Worm (Caenorhabditis elegans) whole organism, young adult: ENCODE data around the gene immt-1.

ENCODE experiments used
- B0019.2 ChIP-seq: fragments of 200-800 bp; sonication (Bioruptor generic); conservative IDR thresholded peaks from 2 replicates; pipeline ENCODE4 v1.3.6; 2022; ENCODE audit warnings: missing genetic modification reagents, missing genetic modification characterization, missing compliant biosample characterization
- C17E4.6 ChIP-seq: fragments of 200-800 bp; sonication (Bioruptor generic); IDR thresholded peaks from 2 replicates; pipeline ENCODE4 v1.3.6; 2022; ENCODE audit warnings: missing genetic modification reagents, missing genetic modification characterization, missing compliant biosample characterization
- F10E7.11 ChIP-seq: sonication (generic microtip); optimal IDR thresholded peaks from 2 replicates; lab custom pipeline; 2017; ENCODE audit warnings: mild to moderate bottlenecking, missing genetic modification characterization, moderate library complexity, missing compliant biosample characterization
- F22D6.2 ChIP-seq: sonication (generic microtip); optimal IDR thresholded peaks from 2 replicates; lab custom pipeline; 2016; ENCODE audit warnings: mild to moderate bottlenecking, missing genetic modification characterization, missing compliant biosample characterization
- K12H6.12 ChIP-seq: fragments of 200-800 bp; sonication (Bioruptor generic); optimal IDR thresholded peaks from 2 replicates; lab custom pipeline; 2018; ENCODE audit warnings: mild to moderate bottlenecking, missing genetic modification characterization, missing compliant biosample characterization
- T07F8.4 ChIP-seq: sonication (generic microtip); optimal IDR thresholded peaks from 2 replicates; lab custom pipeline; 2016; ENCODE audit warnings: mild to moderate bottlenecking, missing genetic modification characterization, moderate library complexity, missing compliant biosample characterization
- T26A5.8 ChIP-seq: sonication (generic microtip); optimal IDR thresholded peaks from 2 replicates; lab custom pipeline; 2016; ENCODE audit warnings: missing genetic modification characterization, missing compliant biosample characterization
- Y56A3A.18 ChIP-seq: fragments of 200-800 bp; sonication (Bioruptor generic); IDR thresholded peaks from 2 replicates; pipeline ENCODE4 v1.3.6; 2022; ENCODE audit warnings: missing genetic modification reagents, missing genetic modification characterization, missing compliant biosample characterization
- Y79H2A.3 ChIP-seq: fragments of 200-800 bp; sonication (Bioruptor generic); conservative IDR thresholded peaks from 2 replicates; pipeline ENCODE4 v1.3.6; 2022; ENCODE audit warnings: missing genetic modification reagents, missing genetic modification characterization, missing compliant biosample characterization
- Y95B8A.8 ChIP-seq: fragments of 200-800 bp; sonication (Bioruptor generic); IDR thresholded peaks from 2 replicates; pipeline ENCODE4 v1.3.6; 2022; ENCODE audit warnings: missing genetic modification reagents, missing genetic modification characterization, missing compliant biosample characterization
- ZK185.1 ChIP-seq: sonication (generic microtip); optimal IDR thresholded peaks from 2 replicates; lab custom pipeline; 2016; ENCODE audit warnings: mild to moderate bottlenecking, missing genetic modification characterization, missing compliant biosample characterization; ENCODE audit not compliant: poor library complexity, severe bottlenecking
- ama-1 ChIP-seq, 3 experiments: fragments of 150-350 bp in 1 of 3; sonication (generic microtip) in 2 of 3; optimal IDR thresholded peaks; 2 replicates each; lab custom pipeline; 2014 to 2018; ENCODE audit warnings: missing biosample characterization in 2 of 3, missing genetic modification characterization in 2 of 3, missing genetic modification reagents in 2 of 3
- attf-5 ChIP-seq: fragments of 200-800 bp; sonication (Bioruptor generic); optimal IDR thresholded peaks from 2 replicates; lab custom pipeline; 2018; ENCODE audit warnings: mild to moderate bottlenecking, missing genetic modification characterization, missing compliant biosample characterization
- ccch-3 ChIP-seq: fragments of 200-800 bp; sonication (Bioruptor generic); optimal IDR thresholded peaks from 2 replicates; lab custom pipeline; 2018; ENCODE audit warnings: mild to moderate bottlenecking, missing genetic modification characterization, missing compliant biosample characterization
- cebp-1 ChIP-seq, 2 experiments: fragments of 200-800 bp in 1 of 2; sonication (Bioruptor generic) in 1 of 2; sonication (generic microtip) in 1 of 2; IDR thresholded peaks in 1 of 2; optimal IDR thresholded peaks in 1 of 2; 2 replicates each; pipeline versions ENCODE4 v1.3.6 to Lab custom; 2017 to 2022; ENCODE audit warnings: missing compliant biosample characterization in 2 of 2, missing genetic modification characterization in 2 of 2, mild to moderate bottlenecking in 1 of 2, missing genetic modification reagents in 1 of 2, moderate library complexity in 1 of 2
- ceh-27 ChIP-seq: fragments of 200-800 bp; sonication (Bioruptor generic); optimal IDR thresholded peaks from 2 replicates; lab custom pipeline; 2018; ENCODE audit warnings: mild to moderate bottlenecking, missing genetic modification characterization, moderate library complexity, missing compliant biosample characterization
- ceh-58 ChIP-seq: fragments of 200-800 bp; sonication (Bioruptor generic); IDR thresholded peaks from 2 replicates; pipeline ENCODE4 v1.3.6; 2022; ENCODE audit warnings: missing genetic modification characterization, missing compliant biosample characterization
- die-1 ChIP-seq: sonication (generic microtip); optimal IDR thresholded peaks from 2 replicates; lab custom pipeline; 2016; ENCODE audit warnings: missing genotype, mild to moderate bottlenecking, missing genetic modification characterization, missing compliant biosample characterization
- dox-1 ChIP-seq: fragments of 200-800 bp; sonication (Bioruptor generic); IDR thresholded peaks from 2 replicates; pipeline ENCODE4 v1.3.6; 2022; ENCODE audit warnings: missing genetic modification reagents, missing genetic modification characterization, missing compliant biosample characterization
- dpl-1 ChIP-seq: fragments of 150-350 bp; optimal IDR thresholded peaks from 2 replicates; lab custom pipeline; 2014; ENCODE audit warnings: missing biosample characterization, missing genetic modification reagents, missing genetic modification characterization
- egl-18 ChIP-seq: fragments of 200-800 bp; sonication (Bioruptor generic); IDR thresholded peaks from 2 replicates; pipeline ENCODE4 v1.3.6; 2022; ENCODE audit warnings: missing genetic modification reagents, missing genetic modification characterization, missing compliant biosample characterization
- egrh-3 ChIP-seq: fragments of 200-800 bp; sonication (Bioruptor generic); IDR thresholded peaks from 2 replicates; pipeline ENCODE4 v1.3.6; 2022; ENCODE audit warnings: missing genetic modification reagents, missing genetic modification characterization, missing compliant biosample characterization
- ets-4 ChIP-seq: fragments of 200-800 bp; sonication (Bioruptor generic); optimal IDR thresholded peaks from 2 replicates; lab custom pipeline; 2018; ENCODE audit warnings: mild to moderate bottlenecking, missing genetic modification characterization, missing compliant biosample characterization
- gei-17 ChIP-seq: fragments of 200-800 bp; sonication (Bioruptor generic); optimal IDR thresholded peaks from 2 replicates; lab custom pipeline; 2018; ENCODE audit warnings: mild to moderate bottlenecking, missing genetic modification characterization, missing compliant biosample characterization
- hmg-1.2 ChIP-seq: fragments of 200-800 bp; sonication (Bioruptor generic); IDR thresholded peaks from 2 replicates; pipeline ENCODE4 v1.3.6; 2022; ENCODE audit warnings: missing genetic modification reagents, missing genetic modification characterization, missing compliant biosample characterization
- hmg-20 ChIP-seq: fragments of 200-800 bp; sonication (Bioruptor generic); IDR thresholded peaks from 2 replicates; pipeline ENCODE4 v1.3.6; 2022; ENCODE audit warnings: missing genetic modification reagents, missing genetic modification characterization, missing compliant biosample characterization
- hrde-1 ChIP-seq: sonication (generic microtip); optimal IDR thresholded peaks from 2 replicates; lab custom pipeline; 2016; ENCODE audit warnings: missing genetic modification characterization, mild to moderate bottlenecking, missing compliant biosample characterization, moderate library complexity, missing genotype, missing genetic modification reagents, borderline replicate concordance
- let-607 ChIP-seq, 2 experiments: fragments of 200-800 bp in 1 of 2; sonication (Bioruptor generic) in 1 of 2; sonication (generic microtip) in 1 of 2; optimal IDR thresholded peaks; 2 replicates each; lab custom pipeline; 2016 to 2018; ENCODE audit warnings: mild to moderate bottlenecking in 2 of 2, missing compliant biosample characterization in 2 of 2, missing genetic modification characterization in 2 of 2, moderate library complexity in 2 of 2, missing genotype in 1 of 2
- lin-26 ChIP-seq: fragments of 200-800 bp; sonication (Bioruptor generic); IDR thresholded peaks from 2 replicates; pipeline ENCODE4 v1.3.6; 2022; ENCODE audit warnings: missing genetic modification reagents, missing genetic modification characterization, missing compliant biosample characterization
- lin-40 ChIP-seq: sonication (generic microtip); optimal IDR thresholded peaks from 2 replicates; lab custom pipeline; 2016; ENCODE audit warnings: missing genetic modification characterization, mild to moderate bottlenecking, missing compliant biosample characterization, missing genotype, missing genetic modification reagents
- lin-54 ChIP-seq: fragments of 200-800 bp; sonication (Bioruptor generic); optimal IDR thresholded peaks from 2 replicates; lab custom pipeline; 2018; ENCODE audit warnings: mild to moderate bottlenecking, missing genetic modification characterization, missing compliant biosample characterization
- lsy-27 ChIP-seq: sonication (generic microtip); optimal IDR thresholded peaks from 2 replicates; lab custom pipeline; 2017; ENCODE audit warnings: missing genetic modification characterization, mild to moderate bottlenecking, missing compliant biosample characterization, antibody characterized with exemption, missing genotype, borderline replicate concordance; ENCODE audit not compliant: insufficient read depth
- madf-10 ChIP-seq: sonication (generic microtip); optimal IDR thresholded peaks from 2 replicates; lab custom pipeline; 2016; ENCODE audit warnings: mild to moderate bottlenecking, missing genetic modification characterization, missing compliant biosample characterization
- mel-28 ChIP-seq: sonication (generic microtip); optimal IDR thresholded peaks from 2 replicates; lab custom pipeline; 2016; ENCODE audit warnings: borderline replicate concordance, mild to moderate bottlenecking, missing genetic modification characterization, missing compliant biosample characterization
- nfyb-1 ChIP-seq: fragments of 200-800 bp; sonication (Bioruptor generic); IDR thresholded peaks from 2 replicates; pipeline ENCODE4 v1.3.6; 2022; ENCODE audit warnings: missing genetic modification reagents, missing genetic modification characterization, missing compliant biosample characterization
- nhr-120 ChIP-seq: fragments of 200-800 bp; sonication (Bioruptor generic); IDR thresholded peaks from 2 replicates; pipeline ENCODE4 v1.3.6; 2022; ENCODE audit warnings: missing genetic modification characterization, missing compliant biosample characterization
- nhr-179 ChIP-seq: sonication (generic microtip); optimal IDR thresholded peaks from 2 replicates; lab custom pipeline; 2016; ENCODE audit warnings: mild to moderate bottlenecking, missing genetic modification characterization, missing compliant biosample characterization
- nhr-80 ChIP-seq: sonication (generic microtip); optimal IDR thresholded peaks from 2 replicates; lab custom pipeline; 2016; ENCODE audit warnings: missing genetic modification characterization, missing compliant biosample characterization
- pbrm-1 ChIP-seq: fragments of 200-800 bp; sonication (Bioruptor generic); IDR thresholded peaks from 2 replicates; pipeline ENCODE4 v1.3.6; 2022; ENCODE audit warnings: missing genetic modification reagents, missing genetic modification characterization, missing compliant biosample characterization
- rcor-1 ChIP-seq: fragments of 200-800 bp; sonication (Bioruptor generic); IDR thresholded peaks from 2 replicates; pipeline ENCODE4 v1.3.6; 2022; ENCODE audit warnings: missing genetic modification reagents, missing genetic modification characterization, missing compliant biosample characterization
- snpc-1.1 ChIP-seq: sonication (generic microtip); optimal IDR thresholded peaks from 2 replicates; lab custom pipeline; 2017; ENCODE audit warnings: missing genetic modification characterization, mild to moderate bottlenecking, missing compliant biosample characterization, antibody characterized with exemption, moderate library complexity, missing genotype, missing genetic modification reagents; ENCODE audit not compliant: insufficient read depth
- snpc-4 ChIP-seq, 5 experiments: fragments of 150-350 bp in 1 of 5; sonication (generic microtip) in 4 of 5; optimal IDR thresholded peaks; 2 replicates each; lab custom pipeline; 2014 to 2018; ENCODE audit warnings: missing genetic modification characterization in 5 of 5, missing biosample characterization in 3 of 5, antibody characterized with exemption in 2 of 5, mild to moderate bottlenecking in 2 of 5, missing compliant biosample characterization in 2 of 5, missing genotype in 2 of 5, moderate library complexity in 2 of 5, missing genetic modification reagents in 1 of 5
- tbp1 ChIP-seq: fragments of 200-800 bp; sonication (Bioruptor generic); optimal IDR thresholded peaks from 2 replicates; lab custom pipeline; 2018; ENCODE audit warnings: mild to moderate bottlenecking, missing genetic modification characterization, missing compliant biosample characterization
- zim-3 ChIP-seq: sonication (generic microtip); optimal IDR thresholded peaks from 2 replicates; lab custom pipeline; 2017; ENCODE audit warnings: mild to moderate bottlenecking, missing genetic modification characterization, moderate library complexity, missing compliant biosample characterization
- ztf-18 ChIP-seq: sonication (generic microtip); optimal IDR thresholded peaks from 2 replicates; lab custom pipeline; 2016; ENCODE audit warnings: missing genotype, mild to moderate bottlenecking, missing genetic modification characterization, missing compliant biosample characterization
- ztf-28 ChIP-seq: fragments of 200-800 bp; sonication (Bioruptor generic); IDR thresholded peaks from 2 replicates; pipeline ENCODE4 v1.3.6; 2022; ENCODE audit warnings: missing genetic modification reagents, missing genetic modification characterization, missing compliant biosample characterization
- ztf-3 ChIP-seq: fragments of 200-800 bp; sonication (Bioruptor generic); optimal IDR thresholded peaks from 2 replicates; lab custom pipeline; 2018; ENCODE audit warnings: mild to moderate bottlenecking, missing genetic modification characterization, missing compliant biosample characterization

Gene immt-1

DNA sequence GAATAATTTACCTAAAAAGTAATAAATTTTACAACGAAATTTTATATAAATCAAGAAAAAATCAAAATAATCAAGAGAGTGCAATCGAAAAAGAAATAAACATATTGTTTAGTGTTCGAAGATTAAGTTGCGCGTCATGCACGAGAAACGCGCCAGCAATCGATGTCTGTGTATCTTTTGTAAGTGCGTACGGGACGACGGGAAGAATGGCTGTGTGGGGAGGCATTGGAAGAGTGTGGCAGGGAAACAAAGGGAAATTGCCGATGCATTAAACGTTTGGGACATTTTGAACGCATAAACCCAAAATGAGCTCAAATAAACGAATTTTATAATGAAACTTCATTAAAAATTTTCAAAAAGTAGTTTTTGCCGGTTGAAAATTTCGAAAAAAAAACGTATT lies at the start of gene immt-1:
TSS of gene immt-1 (minus strand) at position 11 of the 400 bp plus-strand sequence.
- TF ChIP-seq nfyb-1 (GFP tag; lab: Robert Waterston, UW) (0 out of 2 replicates have a peak, but pooled peaks have one; percentile 21), rcor-1 (GFP tag; lab: Robert Waterston, UW) (peak; percentile 40; the same call in 1 of the 2 replicates), mel-28 (tag; lab: Kevin White, UChicago) (no peak), die-1 (tag; lab: Kevin White, UChicago) (no peak), ceh-27 (GFP tag; lab: Kevin White, UChicago) (peak; percentile 74), ztf-28 (no peak), nhr-80 (tag; lab: Kevin White, UChicago) (peak; percentile 93), ets-4 (GFP tag; lab: Kevin White, UChicago) (no peak), ztf-18 (peak; percentile 92), K12H6.12 (tag; lab: Kevin White, UChicago) (peak; percentile 62), Y56A3A.18 (GFP tag; lab: Robert Waterston, UW) (no peak), ceh-58 (no peak), dox-1 (GFP tag; lab: Robert Waterston, UW) (peak; percentile 84), nhr-120 (no peak), egl-18 (GFP tag; lab: Robert Waterston, UW) (0 out of 2 replicates have a peak, but pooled peaks have one; percentile 43), ZK185.1 (tag; lab: Kevin White, UChicago) (peak; percentile 47), snpc-1.1 (tag; lab: Kevin White, UChicago) (no peak), snpc-4 (GFP tag; optimal IDR thresholded peaks at IDR 0.05; lab: Kevin White, UChicago) (peak; percentile 58), snpc-4 (tag; optimal IDR thresholded peaks at IDR 0.05; lab: Kevin White, UChicago) (peak in 2 of 4 experiments; percentile 36 to 47), lin-26 (GFP tag; lab: Robert Waterston, UW) (no peak), tbp1 (GFP tag; lab: Kevin White, UChicago) (peak; percentile 32), Y95B8A.8 (GFP tag; lab: Robert Waterston, UW) (no peak), attf-5 (peak; percentile 79), cebp-1 (GFP tag; IDR thresholded peaks at IDR 0.05; lab: Robert Waterston, UW) (no peak), cebp-1 (tag; optimal IDR thresholded peaks at IDR 0.05; lab: Kevin White, UChicago) (peak; percentile 67), lin-54 (peak; percentile 31), pbrm-1 (GFP tag; lab: Robert Waterston, UW) (0 out of 2 replicates have a peak, but pooled peaks have one; percentile 17), lsy-27 (tag; lab: Kevin White, UChicago) (no peak), zim-3 (no peak), let-607 (tag; optimal IDR thresholded peaks at IDR 0.05; lab: Kevin White, UChicago) (peak in 1 of 2 experiments; percentile 31), hrde-1 (no peak), gei-17 (GFP tag; lab: Kevin White, UChicago) (no peak), ama-1 (optimal IDR thresholded peaks at IDR 0.05; lab: Kevin White, UChicago) (no peak), ama-1 (GFP tag; optimal IDR thresholded peaks at IDR 0.05; lab: Kevin White, UChicago) (no peak), madf-10 (tag; lab: Kevin White, UChicago) (peak; percentile 13), lin-40 (tag; lab: Kevin White, UChicago) (peak; percentile 61), hmg-1.2 (GFP tag; lab: Robert Waterston, UW) (peak; percentile 39; the same call in 1 of the 2 replicates)

DNA sequence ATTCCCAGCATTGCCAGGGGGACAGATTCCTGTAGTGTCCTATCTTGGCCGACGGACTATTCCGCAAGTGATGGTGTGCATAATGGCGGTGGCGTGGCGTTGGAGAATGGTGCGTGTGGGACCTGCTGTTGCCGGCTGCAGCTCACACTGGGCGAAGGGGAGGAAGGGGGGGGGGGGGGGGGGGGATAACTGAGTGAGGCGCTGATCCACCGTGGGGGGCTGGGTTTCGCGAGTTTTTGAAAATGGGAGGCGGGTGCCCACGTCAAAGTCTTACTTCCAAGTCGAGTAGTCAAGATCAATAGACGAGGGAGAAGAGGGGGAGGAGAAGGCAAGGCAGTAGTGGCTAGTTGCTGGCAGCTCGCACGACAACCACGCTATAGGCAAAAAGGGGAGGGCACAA lies 44.4 kb upstream of the immt-1 start:
- TF ChIP-seq F10E7.11 (tag; lab: Kevin White, UChicago) (peak; percentile 56), ztf-3 (GFP tag; lab: Kevin White, UChicago) (no peak), hmg-20 (no peak), ccch-3 (GFP tag; lab: Kevin White, UChicago) (no peak), egrh-3 (GFP tag; lab: Robert Waterston, UW) (peak; percentile 95), T26A5.8 (tag; lab: Kevin White, UChicago) (no peak), F22D6.2 (no peak), C17E4.6 (0 out of 2 replicates have a peak, but pooled peaks have one; percentile 20), dpl-1 (no peak), Y79H2A.3 (no peak), T07F8.4 (tag; lab: Kevin White, UChicago) (no peak), B0019.2 (GFP tag; lab: Robert Waterston, UW) (no peak), nhr-179 (tag; lab: Kevin White, UChicago) (no peak), lin-26 (GFP tag; lab: Robert Waterston, UW) (0 out of 2 replicates have a peak, but pooled peaks have one; percentile 51)
